Fruit fly (Drosophila melanogaster): ENCODE data around the gene yrt.

The yrt gene

DNA sequence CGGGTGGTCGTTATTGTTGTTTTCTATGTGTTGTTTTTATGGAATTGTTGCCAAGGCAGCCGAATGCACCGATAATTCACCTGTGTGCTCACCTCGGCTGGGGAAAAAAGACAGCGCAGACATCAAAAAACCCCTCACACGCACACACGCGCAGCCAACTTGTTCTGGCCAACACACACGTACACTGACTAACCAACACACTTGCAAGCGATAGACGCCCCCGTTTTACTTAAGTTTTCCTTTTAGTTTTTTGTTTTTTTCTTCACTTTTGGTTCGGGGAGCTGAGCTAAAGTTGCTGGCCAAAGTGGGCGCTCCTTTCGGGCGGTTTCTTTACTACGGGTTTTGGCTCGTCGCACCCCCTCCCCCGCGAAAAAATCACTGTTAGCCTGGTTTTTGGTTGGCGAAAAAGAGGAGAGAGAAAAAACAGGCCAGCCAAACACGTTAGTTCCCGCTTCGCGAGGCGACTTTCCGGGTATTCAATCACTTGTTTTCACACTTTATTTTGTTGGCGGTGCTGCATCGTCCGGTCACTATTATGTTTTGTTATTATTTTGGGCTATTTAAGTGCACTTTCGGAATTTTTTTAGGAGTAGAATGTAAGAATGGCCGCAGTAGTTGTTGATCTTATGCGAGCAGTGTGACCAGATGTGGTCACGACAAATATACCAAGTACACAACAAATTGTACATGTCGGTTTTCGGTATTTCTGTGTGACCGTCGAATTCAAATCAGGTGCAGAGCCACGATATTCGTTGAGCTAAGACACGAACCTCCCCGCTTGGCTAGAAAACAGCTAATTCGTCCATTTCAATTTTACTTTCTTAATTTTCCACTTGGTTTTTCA lies at the start of gene yrt:
yrt (minus strand) TSS at position 660 of the 844 bp plus-strand sequence.
- TF ChIP-seq pad (GFP tag; optimal IDR thresholded peaks at IDR 0.05): peak; percentile 90
- no peak for TF ChIP-seq ovo (GFP tag; optimal IDR thresholded peaks at IDR 0.05)
- TF ChIP-seq cnc (optimal IDR thresholded peaks at IDR 0.05): no peak
- TF ChIP-seq bab1 (GFP tag; optimal IDR thresholded peaks at IDR 0.05): peak; percentile 41
- TF ChIP-seq CG1620 (GFP tag; optimal IDR thresholded peaks at IDR 0.05): no peak
- TF ChIP-seq Mnt (GFP tag; optimal IDR thresholded peaks at IDR 0.05): no peak
- TF ChIP-seq Clk (GFP tag; optimal IDR thresholded peaks at IDR 0.05): no peak
- no peak for TF ChIP-seq kay (GFP tag; ENCODE audit: borderline replicate concordance)
- no peak for TF ChIP-seq Hr96 (GFP tag; optimal IDR thresholded peaks at IDR 0.05)
- no peak for TF ChIP-seq Crg-1 (GFP tag; optimal IDR thresholded peaks at IDR 0.05)

- TF ChIP-seq CG33017 (tag; optimal IDR thresholded peaks at IDR 0.05) (no peak), Crg-1 (GFP tag; optimal IDR thresholded peaks at IDR 0.05) (no peak), cic (GFP tag; optimal IDR thresholded peaks at IDR 0.05) (no peak), pad (GFP tag; optimal IDR thresholded peaks at IDR 0.05) (no peak), ovo (GFP tag; optimal IDR thresholded peaks at IDR 0.05) (no peak), bab1 (GFP tag; optimal IDR thresholded peaks at IDR 0.05) (no peak), tj (GFP tag; optimal IDR thresholded peaks at IDR 0.05) (no peak), Hr96 (GFP tag; optimal IDR thresholded peaks at IDR 0.05) (no peak), CG1620 (GFP tag; optimal IDR thresholded peaks at IDR 0.05) (no peak), cnc (optimal IDR thresholded peaks at IDR 0.05) (no peak), kay (GFP tag; ENCODE audit: borderline replicate concordance) (no peak), toe (GFP tag; optimal IDR thresholded peaks at IDR 0.05) (no peak), Mnt (GFP tag; optimal IDR thresholded peaks at IDR 0.05) (no peak), CG7101 (tag; optimal IDR thresholded peaks at IDR 0.05) (no peak), CG14711 (tag; optimal IDR thresholded peaks at IDR 0.05) (no peak), CG5204 (GFP tag; optimal IDR thresholded peaks at IDR 0.05) (no peak), CG12768 (GFP tag; optimal IDR thresholded peaks at IDR 0.05) (no peak), CG7045 (GFP tag; optimal IDR thresholded peaks at IDR 0.05) (no peak), CG11617 (GFP tag; optimal IDR thresholded peaks at IDR 0.05) (no peak)
These were observed 47.5 kb upstream of the yrt start for dm6 chr3R:13482283-13482682.

- no peak for TF ChIP-seq tj (GFP tag; optimal IDR thresholded peaks at IDR 0.05)
- no peak for TF ChIP-seq CG1620 (GFP tag; optimal IDR thresholded peaks at IDR 0.05)
- TF ChIP-seq cic (GFP tag; optimal IDR thresholded peaks at IDR 0.05): no peak
- no peak for TF ChIP-seq CG14711 (tag; optimal IDR thresholded peaks at IDR 0.05)
- TF ChIP-seq ovo (GFP tag; optimal IDR thresholded peaks at IDR 0.05): no peak
- no peak for TF ChIP-seq cnc (optimal IDR thresholded peaks at IDR 0.05)
These were observed 36.5 kb upstream of the yrt start for dm6 chr3R:13471329-13471728.

DNA sequence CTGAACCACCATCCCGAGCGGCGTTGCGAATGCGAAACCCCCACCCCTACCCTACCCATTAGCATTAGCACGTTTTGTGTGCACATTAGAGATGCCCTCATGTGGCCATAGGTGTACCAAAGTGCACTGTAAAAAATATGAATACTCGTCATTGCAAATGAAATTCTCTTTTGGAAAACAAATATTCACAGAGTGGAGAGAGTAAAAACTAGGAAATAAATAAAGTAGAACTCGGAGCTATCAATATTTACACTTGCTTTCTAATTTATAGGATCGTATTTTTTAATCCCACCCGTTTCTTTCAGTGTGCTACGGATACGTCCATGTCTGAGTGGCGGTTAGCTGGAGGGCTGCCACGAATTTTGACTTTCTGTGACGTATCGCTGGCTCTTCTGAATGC lies 34.5 kb upstream of the yrt start:
- TF ChIP-seq Clk (GFP tag; optimal IDR thresholded peaks at IDR 0.05) (no peak), CG33017 (tag; optimal IDR thresholded peaks at IDR 0.05) (no peak), bab1 (GFP tag; optimal IDR thresholded peaks at IDR 0.05) (no peak), CG7045 (GFP tag; optimal IDR thresholded peaks at IDR 0.05) (no peak), cic (GFP tag; optimal IDR thresholded peaks at IDR 0.05) (no peak), tj (GFP tag; optimal IDR thresholded peaks at IDR 0.05) (no peak), toe (GFP tag; optimal IDR thresholded peaks at IDR 0.05) (no peak), ovo (GFP tag; optimal IDR thresholded peaks at IDR 0.05) (no peak), Hr96 (GFP tag; optimal IDR thresholded peaks at IDR 0.05) (no peak), Mnt (GFP tag; optimal IDR thresholded peaks at IDR 0.05) (no peak), CG14711 (tag; optimal IDR thresholded peaks at IDR 0.05) (no peak)

DNA sequence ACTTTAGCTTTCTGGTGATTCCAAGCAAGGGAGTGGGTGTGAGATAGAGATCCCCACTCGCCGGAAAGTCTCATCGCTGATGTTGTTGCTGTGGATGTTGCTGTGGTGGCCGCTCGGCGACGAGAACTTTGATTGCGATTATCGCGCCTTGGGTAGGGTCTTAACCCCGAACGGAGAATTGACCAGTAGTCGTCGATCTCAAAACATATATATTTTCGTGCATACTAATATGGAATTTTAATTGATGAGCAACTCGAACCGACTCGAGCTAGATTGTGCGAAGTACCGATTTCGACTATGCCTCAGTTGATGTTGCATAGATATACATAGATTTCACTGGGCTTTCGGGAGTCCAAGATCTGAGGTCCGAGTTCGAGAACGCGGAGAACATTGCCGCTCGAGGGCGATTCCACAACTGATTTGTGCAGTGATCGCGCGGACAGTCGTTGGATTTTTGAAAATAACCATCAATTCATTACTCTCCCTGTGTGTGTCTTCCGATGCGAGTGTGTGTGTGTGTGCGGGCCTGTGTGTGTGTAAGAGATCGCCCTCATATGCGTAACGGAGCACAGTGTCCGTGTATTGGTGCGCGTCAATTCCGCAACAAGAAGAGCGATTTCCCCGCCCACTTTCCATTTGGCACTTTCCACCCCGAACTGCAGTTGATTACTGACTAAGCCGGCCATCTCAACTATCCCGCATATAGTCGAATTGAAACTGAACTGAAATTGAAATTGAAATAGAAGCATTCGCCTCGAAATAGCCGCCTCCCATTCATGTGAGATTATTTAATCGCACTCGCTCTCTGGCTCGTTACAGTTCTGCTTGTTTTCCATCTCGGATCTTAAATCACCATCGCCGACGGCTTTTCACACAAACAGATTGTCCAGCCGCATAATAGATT lies 31.2 kb upstream of the yrt start:
- no peak for TF ChIP-seq CG11617 (GFP tag; optimal IDR thresholded peaks at IDR 0.05)
- no peak for TF ChIP-seq ovo (GFP tag; optimal IDR thresholded peaks at IDR 0.05)
- peak; percentile 84 for TF ChIP-seq kay (GFP tag; ENCODE audit: borderline replicate concordance)
- TF ChIP-seq CG7045 (GFP tag; optimal IDR thresholded peaks at IDR 0.05): no peak
- TF ChIP-seq cnc (optimal IDR thresholded peaks at IDR 0.05): no peak
- no peak for TF ChIP-seq CG1620 (GFP tag; optimal IDR thresholded peaks at IDR 0.05)
- TF ChIP-seq cic (GFP tag; optimal IDR thresholded peaks at IDR 0.05): peak; percentile 38
- TF ChIP-seq pad (GFP tag; optimal IDR thresholded peaks at IDR 0.05): peak; percentile 24
- no peak for TF ChIP-seq Mnt (GFP tag; optimal IDR thresholded peaks at IDR 0.05)
- TF ChIP-seq CG12768 (GFP tag; optimal IDR thresholded peaks at IDR 0.05): no peak
- TF ChIP-seq CG7101 (tag; optimal IDR thresholded peaks at IDR 0.05): no peak

DNA sequence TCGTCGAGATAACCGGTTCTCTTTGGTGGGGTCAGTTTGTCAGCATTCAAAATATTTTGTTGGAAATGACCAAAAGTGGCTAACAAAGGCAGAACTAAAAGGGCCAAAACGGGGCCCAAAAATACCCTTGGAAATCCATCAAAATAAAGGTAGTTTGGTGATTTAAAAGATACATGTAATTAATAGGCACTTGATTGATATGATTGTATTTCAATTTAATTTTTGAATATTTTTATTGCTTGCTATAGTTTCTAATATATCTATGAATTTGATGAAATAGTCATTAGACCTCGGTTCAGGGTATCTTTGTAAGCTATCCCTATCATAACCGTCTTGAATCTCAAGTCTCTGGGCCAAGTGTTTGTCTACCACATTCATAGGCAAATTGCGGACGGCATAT lies 19.2 kb upstream of the yrt start:
- no peak for TF ChIP-seq Clk (GFP tag; optimal IDR thresholded peaks at IDR 0.05)
- no peak for TF ChIP-seq bab1 (GFP tag; optimal IDR thresholded peaks at IDR 0.05)
- TF ChIP-seq kay (GFP tag; ENCODE audit: borderline replicate concordance): peak; percentile 66
- no peak for TF ChIP-seq cic (GFP tag; optimal IDR thresholded peaks at IDR 0.05)
